Worm (Caenorhabditis elegans) whole organism, early embryonic: Measurements from ENCODE around the gene F35H12.5.

Experiments used
- B0310.2 ChIP-seq: sonication (generic microtip); optimal IDR thresholded peaks from 2 replicates; lab custom pipeline; 2016; ENCODE audit warnings: mild to moderate bottlenecking, missing genetic modification characterization, missing compliant biosample characterization
- F13C5.2 ChIP-seq: sonication (generic microtip); optimal IDR thresholded peaks from 2 replicates; lab custom pipeline; 2017; ENCODE audit warnings: mild to moderate bottlenecking, missing genetic modification characterization, inconsistent platforms, missing compliant biosample characterization
- aly-1 ChIP-seq: sonication (generic microtip); optimal IDR thresholded peaks from 2 replicates; lab custom pipeline; 2016; ENCODE audit warnings: missing genetic modification characterization, missing compliant biosample characterization
- ama-1 ChIP-seq: fragments of 150-350 bp; optimal IDR thresholded peaks from 2 replicates; lab custom pipeline; 2014
- ceh-13 ChIP-seq: fragments of 200-800 bp; sonication (Bioruptor generic); optimal IDR thresholded peaks from 2 replicates; lab custom pipeline; 2018; ENCODE audit warnings: mild to moderate bottlenecking, missing genetic modification characterization, missing compliant biosample characterization
- ceh-36 ChIP-seq: sonication (generic microtip); optimal IDR thresholded peaks from 2 replicates; lab custom pipeline; 2016; ENCODE audit warnings: missing genetic modification characterization, inconsistent platforms, missing compliant biosample characterization
- flt-1 ChIP-seq: fragments of 200-800 bp; sonication (Bioruptor generic); IDR thresholded peaks from 2 replicates; pipeline ENCODE4 v1.3.6; 2022; ENCODE audit warnings: missing genetic modification characterization, missing compliant biosample characterization
- hmbx-1 ChIP-seq: sonication (generic microtip); optimal IDR thresholded peaks from 2 replicates; lab custom pipeline; 2016; ENCODE audit warnings: mild to moderate bottlenecking, missing genetic modification characterization, missing compliant biosample characterization
- hmg-4 ChIP-seq: fragments of 200-800 bp; sonication (Bioruptor generic); optimal IDR thresholded peaks from 2 replicates; lab custom pipeline; 2018; ENCODE audit warnings: mild to moderate bottlenecking, missing genetic modification characterization, missing compliant biosample characterization
- hnd-1 ChIP-seq: sonication (generic microtip); optimal IDR thresholded peaks from 2 replicates; lab custom pipeline; 2016; ENCODE audit warnings: missing genetic modification characterization, missing compliant biosample characterization
- pes-1 ChIP-seq: fragments of 200-800 bp; sonication (Bioruptor generic); IDR thresholded peaks from 2 replicates; pipeline ENCODE4 v1.3.6; 2022; ENCODE audit warnings: missing genetic modification reagents, missing genetic modification characterization, missing compliant biosample characterization
- scrt-1 ChIP-seq: fragments of 200-800 bp; sonication (Bioruptor generic); IDR thresholded peaks from 2 replicates; pipeline ENCODE4 v1.3.6; 2022; ENCODE audit warnings: missing genetic modification characterization, missing compliant biosample characterization
- sea-1 ChIP-seq: fragments of 200-800 bp; sonication (Bioruptor generic); conservative IDR thresholded peaks from 2 replicates; pipeline ENCODE4 v1.3.6; 2022; ENCODE audit warnings: missing genetic modification characterization, missing compliant biosample characterization
- tbx-11 ChIP-seq: fragments of 200-800 bp; sonication (Bioruptor generic); IDR thresholded peaks from 2 replicates; pipeline ENCODE4 v1.3.6; 2022; ENCODE audit warnings: missing genetic modification characterization, missing compliant biosample characterization
- tbx-37 ChIP-seq: fragments of 200-800 bp; sonication (Bioruptor generic); conservative IDR thresholded peaks from 2 replicates; pipeline ENCODE4 v1.3.6; 2022; ENCODE audit warnings: missing genetic modification reagents, missing genetic modification characterization, missing compliant biosample characterization
- tra-4 ChIP-seq: sonication (generic microtip); optimal IDR thresholded peaks from 2 replicates; lab custom pipeline; 2017; ENCODE audit warnings: missing genetic modification characterization, missing compliant biosample characterization

F35H12.5 gene

ce11 chrX:950482-950881 is 32.3 kb downstream of the F35H12.5 start, which contains the start of gene arr-1:
TSS of gene arr-1 (plus strand) at chrX:950782.
- no peak for TF ChIP-seq scrt-1

ce11 chrX:952557-953083 is 34.4 kb downstream of the F35H12.5 start:
- TF ChIP-seq pes-1 (GFP tag; lab: Robert Waterston, UW): no peak
- no peak for TF ChIP-seq hnd-1 (tag; lab: Kevin White, UChicago)
- no peak for TF ChIP-seq ama-1 (lab: Kevin White, UChicago)
- TF ChIP-seq tbx-37 (GFP tag; lab: Robert Waterston, UW): no peak
- TF ChIP-seq F13C5.2: peak; percentile 31
- TF ChIP-seq sea-1 (GFP tag; lab: Robert Waterston, UW): no peak
- no peak for TF ChIP-seq tra-4 (tag; lab: Kevin White, UChicago)
- TF ChIP-seq B0310.2 (tag; lab: Kevin White, UChicago): no peak

- TF ChIP-seq hmbx-1 (no peak), flt-1 (GFP tag; lab: Robert Waterston, UW) (no peak; the same call in 1 of the 2 replicates), sea-1 (GFP tag; lab: Robert Waterston, UW) (no peak), hmg-4 (peak; percentile 38), tra-4 (tag; lab: Kevin White, UChicago) (no peak), tbx-37 (GFP tag; lab: Robert Waterston, UW) (no peak), aly-1 (tag; lab: Kevin White, UChicago) (no peak), scrt-1 (no peak), ama-1 (lab: Kevin White, UChicago) (no peak)
These were observed 36.4 kb downstream of the F35H12.5 start, which contains the start of gene apm-3 for ce11 chrX:954499-955061. TSS of gene apm-3 (plus strand) at chrX:954975.

- no peak for TF ChIP-seq ceh-36 (tag; lab: Kevin White, UChicago)
- TF ChIP-seq hmg-4: no peak
- no peak for TF ChIP-seq flt-1 (GFP tag; lab: Robert Waterston, UW)
- no peak for TF ChIP-seq tbx-11 (GFP tag; lab: Robert Waterston, UW)
- no peak for TF ChIP-seq hmbx-1
- no peak for TF ChIP-seq F13C5.2
These were observed 39.4 kb downstream of the F35H12.5 start, which contains the start of gene chil-10 for ce11 chrX:957581-957980. TSS of gene chil-10 (plus strand) at chrX:957881.

- TF ChIP-seq tra-4 (tag; lab: Kevin White, UChicago) (no peak), B0310.2 (tag; lab: Kevin White, UChicago) (no peak), ceh-36 (tag; lab: Kevin White, UChicago) (no peak)
These were observed 41.9 kb downstream of the F35H12.5 start for ce11 chrX:960139-960538.

ce11 chrX:963171-963570 is 45.0 kb downstream of the F35H12.5 start, which contains the start of gene ncs-1:
TSS of gene ncs-1 (minus strand) at chrX:963271.
- TF ChIP-seq ceh-13 (GFP tag; lab: Kevin White, UChicago) (no peak), ama-1 (lab: Kevin White, UChicago) (no peak), hmbx-1 (no peak), tbx-37 (GFP tag; lab: Robert Waterston, UW) (no peak), sea-1 (GFP tag; lab: Robert Waterston, UW) (no peak)
